Worm (Caenorhabditis elegans): Measurements from ENCODE around the gene trpp-6.

Gene trpp-6

DNA sequence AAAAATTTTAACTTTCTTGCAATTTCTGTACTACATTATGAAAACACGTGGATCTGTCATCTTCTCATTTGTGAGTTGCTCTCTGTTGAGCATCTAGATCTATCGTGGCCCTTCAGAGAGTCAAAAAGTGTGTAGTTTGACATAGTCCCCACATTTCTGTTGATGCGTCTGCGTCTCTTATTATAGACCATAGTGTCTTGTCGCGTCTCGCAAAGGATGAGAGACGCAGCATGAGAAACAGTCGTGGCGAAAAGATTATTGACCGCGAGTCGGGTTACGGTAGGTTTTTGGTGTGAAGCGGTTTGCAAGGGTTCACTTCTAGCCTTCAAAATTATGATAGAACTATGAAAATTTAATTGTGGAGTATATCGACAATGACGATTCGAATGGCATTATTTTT is 50.6 kb downstream of the trpp-6 start (continued):
- TF ChIP-seq irx-1 (tag; optimal IDR thresholded peaks at IDR 0.05): peak; percentile 56
- no peak for TF ChIP-seq hlh-17 (GFP tag; optimal IDR thresholded peaks at IDR 0.05; ENCODE audit: borderline replicate concordance)
- peak; percentile 11 for TF ChIP-seq snpc-4 (tag; optimal IDR thresholded peaks at IDR 0.05)
- TF ChIP-seq nhr-12 (tag; optimal IDR thresholded peaks at IDR 0.05): no peak
- no peak for TF ChIP-seq ceh-8 (GFP tag; optimal IDR thresholded peaks at IDR 0.05)
- peak; percentile 57 for TF ChIP-seq lin-13 (GFP tag; optimal IDR thresholded peaks at IDR 0.05)
- TF ChIP-seq ztf-11 (tag; optimal IDR thresholded peaks at IDR 0.05): no peak
- TF ChIP-seq nhr-77 (tag; optimal IDR thresholded peaks at IDR 0.05): peak; percentile 61
- no peak for TF ChIP-seq unc-30 (tag; optimal IDR thresholded peaks at IDR 0.05)
- peak; percentile 81 for TF ChIP-seq swsn-7 (tag; optimal IDR thresholded peaks at IDR 0.05)
- peak; percentile 55 for TF ChIP-seq unc-130 (tag; optimal IDR thresholded peaks at IDR 0.05)
- peak; percentile 28; the same call in 1 of the 2 replicates for TF ChIP-seq isw-1 (GFP tag; IDR thresholded peaks at IDR 0.05)
- peak; percentile 84 for TF ChIP-seq tbx-2 (tag; optimal IDR thresholded peaks at IDR 0.05)
- TF ChIP-seq C16A3.4 (tag; optimal IDR thresholded peaks at IDR 0.05): peak; percentile 43
- no peak for TF ChIP-seq efl-3 (GFP tag; optimal IDR thresholded peaks at IDR 0.05)
- no peak for TF ChIP-seq pax-3 (tag; optimal IDR thresholded peaks at IDR 0.05)
- no peak for TF ChIP-seq nhr-76 (tag; optimal IDR thresholded peaks at IDR 0.05)
- TF ChIP-seq sptf-1 (tag; optimal IDR thresholded peaks at IDR 0.05): no peak
- TF ChIP-seq sup-37 (GFP tag; optimal IDR thresholded peaks at IDR 0.05): no peak
- no peak for TF ChIP-seq ztf-4 (tag; optimal IDR thresholded peaks at IDR 0.05)
- TF ChIP-seq elt-3 (tag; optimal IDR thresholded peaks at IDR 0.05): no peak
- no peak for TF ChIP-seq C34B4.2 (tag; optimal IDR thresholded peaks at IDR 0.05)
- TF ChIP-seq C04F5.9 (tag; optimal IDR thresholded peaks at IDR 0.05): no peak
- TF ChIP-seq unc-98 (GFP tag; IDR thresholded peaks at IDR 0.05): no peak
- peak; percentile 86 for TF ChIP-seq nhr-71 (tag; optimal IDR thresholded peaks at IDR 0.05)
- peak; percentile 5 for TF ChIP-seq fkh-8 (tag; optimal IDR thresholded peaks at IDR 0.05)
- no peak for TF ChIP-seq aly-2 (tag; optimal IDR thresholded peaks at IDR 0.05)
- TF ChIP-seq mab-9 (GFP tag; IDR thresholded peaks at IDR 0.05): no peak
- no peak for TF ChIP-seq nhr-90 (tag; optimal IDR thresholded peaks at IDR 0.05; ENCODE audit: poor library complexity)
- TF ChIP-seq aha-1 (tag; optimal IDR thresholded peaks at IDR 0.05): no peak
- TF ChIP-seq unc-62 (GFP tag; optimal IDR thresholded peaks at IDR 0.05): no peak
- TF ChIP-seq ama-1 (optimal IDR thresholded peaks at IDR 0.05): peak; percentile 12
- peak; percentile 63 for TF ChIP-seq skn-1 (tag; optimal IDR thresholded peaks at IDR 0.05)
- peak; percentile 45 for TF ChIP-seq egl-13 (tag; optimal IDR thresholded peaks at IDR 0.05)
- TF ChIP-seq lin-39 (tag; optimal IDR thresholded peaks at IDR 0.05): peak; percentile 25
- no peak for TF ChIP-seq ceh-90 (tag; optimal IDR thresholded peaks at IDR 0.05)
- TF ChIP-seq nhr-47 (tag; optimal IDR thresholded peaks at IDR 0.05): peak; percentile 80
- TF ChIP-seq elt-2 (tag; optimal IDR thresholded peaks at IDR 0.05): peak; percentile 17
- TF ChIP-seq ces-1 (GFP tag; optimal IDR thresholded peaks at IDR 0.05): no peak
- no peak for TF ChIP-seq hlh-4 (tag; optimal IDR thresholded peaks at IDR 0.05)
- TF ChIP-seq nhr-237 (tag; optimal IDR thresholded peaks at IDR 0.05): no peak
- peak; percentile 58 to 73 for TF ChIP-seq lin-35 (GFP tag; optimal IDR thresholded peaks at IDR 0.05)
- TF ChIP-seq fkh-4 (tag; optimal IDR thresholded peaks at IDR 0.05; ENCODE audit: borderline replicate concordance): no peak
- peak; percentile 87 for TF ChIP-seq nhr-85 (tag)
